Fruit fly (Drosophila melanogaster): ENCODE results near the gene Cyp28a5.

Cyp28a5 gene

dm6 chr2L:14026778-14027177, 49.7 kb downstream of the Cyp28a5 start, which contains the start of gene hll:
Gene hll (plus strand): TSS chr2L:14027001.
- TF ChIP-seq svp (GFP tag) (peak; percentile 89), fd59A (GFP tag; optimal IDR thresholded peaks at IDR 0.05) (no peak)

Data from whole organism, prepupa.